Worm (Caenorhabditis elegans): Measurements from ENCODE around the gene oig-4.

- TF ChIP-seq him-1 (tag; optimal IDR thresholded peaks at IDR 0.05): no peak
- TF ChIP-seq dao-5 (tag; optimal IDR thresholded peaks at IDR 0.05): no peak
These were observed 27.0 kb downstream of the oig-4 start for ce11 chrII:7640161-7640841.

All from whole organism, L4/young adult.